Worm (Caenorhabditis elegans) whole organism, midembryonic: ENCODE results near the gene C07G3.8.

ENCODE experiments used
- T22C8.4 ChIP-seq: fragments of 200-800 bp; sonication (Bioruptor generic); IDR thresholded peaks from 2 replicates; pipeline ENCODE4 v1.3.6; 2022; ENCODE audit warnings: missing genetic modification characterization, missing compliant biosample characterization
- cog-1 ChIP-seq: sonication (generic microtip); optimal IDR thresholded peaks from 2 replicates; lab custom pipeline; 2016; ENCODE audit warnings: missing genetic modification characterization, missing compliant biosample characterization
- flt-1 ChIP-seq: fragments of 200-800 bp; sonication (Bioruptor generic); IDR thresholded peaks from 2 replicates; pipeline ENCODE4 v1.3.6; 2022; ENCODE audit warnings: missing genetic modification characterization, missing compliant biosample characterization
- klf-2 ChIP-seq: fragments of 200-800 bp; sonication (Bioruptor generic); conservative IDR thresholded peaks from 2 replicates; pipeline ENCODE4 v1.3.6; 2022; ENCODE audit warnings: missing genetic modification reagents, missing genetic modification characterization, missing compliant biosample characterization
- med-1 ChIP-seq: sonication (generic microtip); optimal IDR thresholded peaks from 2 replicates; lab custom pipeline; 2017; ENCODE audit warnings: missing genetic modification characterization, mild to moderate bottlenecking, missing compliant biosample characterization, antibody characterized with exemption, missing genetic modification reagents; ENCODE audit not compliant: insufficient read depth
- ref-1 ChIP-seq: fragments of 200-800 bp; sonication (Bioruptor generic); conservative IDR thresholded peaks from 2 replicates; pipeline ENCODE4 v1.3.6; 2022; ENCODE audit warnings: missing genetic modification reagents, missing genetic modification characterization, missing compliant biosample characterization
- tab-1 ChIP-seq: fragments of 200-800 bp; sonication (Bioruptor generic); IDR thresholded peaks from 2 replicates; pipeline ENCODE4 v1.3.6; 2022; ENCODE audit warnings: missing genetic modification characterization, missing compliant biosample characterization
- ztf-23 ChIP-seq: fragments of 200-800 bp; sonication (Bioruptor generic); IDR thresholded peaks from 2 replicates; pipeline ENCODE4 v1.3.6; 2022; ENCODE audit warnings: missing genetic modification reagents, missing genetic modification characterization, missing compliant biosample characterization
- ztf-29 ChIP-seq: fragments of 200-800 bp; sonication (Bioruptor generic); IDR thresholded peaks from 2 replicates; pipeline ENCODE4 v1.3.6; 2022; ENCODE audit warnings: missing genetic modification reagents, missing genetic modification characterization, missing compliant biosample characterization

Gene C07G3.8

DNA sequence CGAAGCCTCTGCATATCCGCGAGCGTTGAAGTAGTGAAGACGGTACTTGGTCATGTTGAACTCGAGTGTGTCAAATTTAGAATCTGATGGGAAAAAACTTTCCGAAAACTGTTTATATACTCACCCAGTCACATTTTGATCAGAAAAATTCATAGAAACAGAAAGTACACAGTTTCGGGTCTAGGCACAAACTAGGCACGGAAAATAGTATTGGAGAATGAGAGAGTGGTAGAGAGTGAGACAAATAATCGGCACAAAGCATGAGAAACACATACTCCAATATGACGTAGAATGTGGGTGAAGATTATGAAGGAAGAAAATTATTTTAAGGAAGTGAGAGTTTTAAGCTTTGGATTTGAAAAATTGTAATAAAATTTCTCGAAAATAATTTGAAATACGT lies 33.5 kb downstream of the C07G3.8 start, which contains the start of gene gst-33:
TSS of gene gst-33 (minus strand) at position 127 of the 400 bp plus-strand sequence.
- TF ChIP-seq flt-1 (GFP tag; lab: Robert Waterston, UW) (no peak), tab-1 (no peak), T22C8.4 (GFP tag; lab: Robert Waterston, UW) (no peak), ref-1 (GFP tag; lab: Robert Waterston, UW) (no peak), med-1 (GFP tag; lab: Kevin White, UChicago) (no peak), cog-1 (tag; lab: Kevin White, UChicago) (no peak), klf-2 (GFP tag; lab: Robert Waterston, UW) (no peak), ztf-23 (GFP tag; lab: Robert Waterston, UW) (no peak), ztf-29 (GFP tag; lab: Robert Waterston, UW) (no peak)

DNA sequence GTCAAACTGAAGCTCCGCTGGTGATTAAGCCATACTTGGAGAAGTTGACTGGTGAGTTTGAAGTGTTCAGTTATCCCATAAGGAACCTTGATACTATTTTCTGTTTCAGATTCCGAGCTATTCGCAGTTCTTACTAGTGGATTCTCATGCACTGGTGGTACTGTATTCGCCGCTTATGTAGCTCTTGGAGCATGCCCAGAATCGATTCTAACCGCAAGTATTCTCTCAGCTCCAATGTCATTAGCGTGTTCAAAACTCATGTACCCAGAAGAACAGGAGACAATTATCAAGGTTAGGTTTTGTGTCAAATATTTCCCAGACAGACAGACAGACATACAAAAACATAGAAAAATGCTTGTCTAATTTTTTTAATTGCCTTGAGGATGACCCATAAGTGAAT lies 37.0 kb downstream of the C07G3.8 start:
- no peak for TF ChIP-seq med-1 (GFP tag; lab: Kevin White, UChicago)
- no peak for TF ChIP-seq ref-1 (GFP tag; lab: Robert Waterston, UW)

DNA sequence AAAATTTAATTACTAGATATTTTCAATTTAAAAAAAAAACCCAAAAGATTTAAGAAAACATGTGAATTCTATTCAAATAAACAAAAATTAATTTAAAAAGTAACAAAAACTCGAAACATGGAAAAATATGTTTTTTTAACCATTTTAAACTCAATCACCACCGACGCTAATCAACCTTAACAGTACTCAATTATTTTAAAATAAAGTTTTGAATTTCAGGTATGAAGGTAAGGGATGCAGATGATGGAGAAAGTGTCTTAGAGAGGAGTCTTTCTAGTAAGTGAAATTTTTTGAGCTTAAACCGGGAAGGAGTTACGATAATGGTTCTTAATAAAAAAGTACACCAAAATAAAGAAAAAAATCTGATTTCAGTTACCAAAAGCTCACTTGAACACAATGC lies 38.4 kb downstream of the C07G3.8 start, which contains the start of gene slc-28.1:
TSS of gene slc-28.1 (plus strand) at position 301 of the 400 bp plus-strand sequence.
- TF ChIP-seq cog-1 (tag; lab: Kevin White, UChicago): no peak
- TF ChIP-seq klf-2 (GFP tag; lab: Robert Waterston, UW): no peak
- no peak for TF ChIP-seq ztf-29 (GFP tag; lab: Robert Waterston, UW)
- TF ChIP-seq T22C8.4 (GFP tag; lab: Robert Waterston, UW): no peak
- no peak for TF ChIP-seq med-1 (GFP tag; lab: Kevin White, UChicago)
- TF ChIP-seq tab-1: no peak
- no peak for TF ChIP-seq ztf-23 (GFP tag; lab: Robert Waterston, UW)
- TF ChIP-seq ref-1 (GFP tag; lab: Robert Waterston, UW): no peak
- no peak for TF ChIP-seq flt-1 (GFP tag; lab: Robert Waterston, UW)

DNA sequence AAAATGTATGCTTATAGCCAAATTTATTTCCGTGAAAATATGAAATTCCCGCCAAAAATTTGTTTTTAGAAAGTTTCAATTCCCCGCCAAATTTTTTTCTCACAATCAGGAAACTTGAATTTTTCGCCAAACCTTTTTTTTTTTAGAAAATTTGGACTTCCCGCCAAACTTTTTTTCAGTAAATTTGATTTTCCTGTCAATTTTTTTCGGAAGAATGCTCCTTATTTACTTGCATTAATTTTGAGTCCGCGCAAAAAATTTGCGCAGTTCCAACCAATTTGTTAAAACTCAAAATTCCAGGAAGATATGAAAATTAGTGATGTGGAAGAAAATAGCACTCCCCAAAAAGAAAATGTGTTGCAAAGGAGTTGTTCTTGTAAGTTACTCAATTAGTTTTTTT lies 42.0 kb downstream of the C07G3.8 start, which contains the start of gene slc-28.2:
TSS of gene slc-28.2 (plus strand) at position 301 of the 400 bp plus-strand sequence.
- no peak for TF ChIP-seq ref-1 (GFP tag; lab: Robert Waterston, UW)
- no peak for TF ChIP-seq T22C8.4 (GFP tag; lab: Robert Waterston, UW)

DNA sequence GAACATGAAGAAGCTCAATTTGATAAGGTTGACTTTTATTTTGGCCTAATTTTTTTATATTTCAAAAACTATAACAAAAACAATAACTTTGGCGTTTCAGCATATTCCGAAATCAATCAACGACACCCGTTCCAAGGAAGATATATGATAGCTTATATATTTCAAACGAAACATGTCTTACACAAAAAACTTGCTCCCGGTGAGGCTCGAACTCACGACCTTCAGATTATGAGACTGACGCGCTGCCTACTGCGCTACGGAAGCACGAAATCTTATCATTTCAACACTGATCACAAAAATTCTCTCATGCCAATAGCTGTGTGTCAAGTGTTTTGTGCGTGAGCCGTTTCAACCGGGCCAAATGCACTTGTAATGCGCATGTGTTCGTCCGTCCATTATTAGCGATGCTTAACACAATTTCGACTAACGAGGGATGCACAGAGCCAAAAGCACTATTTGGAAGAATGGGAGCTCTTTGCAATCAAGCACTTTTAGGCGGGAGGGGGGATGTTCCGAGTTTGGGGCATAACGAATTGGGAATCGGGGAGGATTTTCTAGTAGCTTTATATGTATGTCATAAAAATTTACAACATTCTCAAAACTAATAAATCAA lies 46.7 kb downstream of the C07G3.8 start:
- TF ChIP-seq tab-1 (no peak), ztf-29 (GFP tag; lab: Robert Waterston, UW) (no peak), med-1 (GFP tag; lab: Kevin White, UChicago) (no peak), klf-2 (GFP tag; lab: Robert Waterston, UW) (no peak), ref-1 (GFP tag; lab: Robert Waterston, UW) (no peak), flt-1 (GFP tag; lab: Robert Waterston, UW) (no peak), T22C8.4 (GFP tag; lab: Robert Waterston, UW) (no peak), cog-1 (tag; lab: Kevin White, UChicago) (no peak), ztf-23 (GFP tag; lab: Robert Waterston, UW) (no peak)

DNA sequence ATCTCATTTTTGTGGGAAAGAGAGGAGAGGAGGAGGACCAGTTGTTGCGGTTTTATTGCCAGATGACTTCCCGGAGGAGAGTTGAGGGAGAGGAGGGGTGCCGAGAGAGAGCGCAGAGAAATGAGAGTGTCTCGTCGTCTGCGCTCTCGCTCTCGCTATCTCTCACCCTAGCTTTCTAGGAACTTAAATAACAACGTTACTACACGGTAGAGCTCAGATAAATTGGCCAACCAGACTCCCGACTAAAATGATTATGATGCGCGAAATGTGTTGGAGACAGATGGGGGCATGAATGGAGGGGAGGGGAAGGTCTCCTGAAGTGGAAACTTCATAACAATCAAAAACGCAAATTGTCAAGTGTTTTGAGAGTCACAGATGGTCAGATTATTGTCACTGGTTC lies 47.3 kb downstream of the C07G3.8 start:
- TF ChIP-seq ztf-29 (GFP tag; lab: Robert Waterston, UW) (no peak), cog-1 (tag; lab: Kevin White, UChicago) (no peak), ref-1 (GFP tag; lab: Robert Waterston, UW) (no peak), klf-2 (GFP tag; lab: Robert Waterston, UW) (no peak), med-1 (GFP tag; lab: Kevin White, UChicago) (no peak), T22C8.4 (GFP tag; lab: Robert Waterston, UW) (no peak), tab-1 (no peak)

DNA sequence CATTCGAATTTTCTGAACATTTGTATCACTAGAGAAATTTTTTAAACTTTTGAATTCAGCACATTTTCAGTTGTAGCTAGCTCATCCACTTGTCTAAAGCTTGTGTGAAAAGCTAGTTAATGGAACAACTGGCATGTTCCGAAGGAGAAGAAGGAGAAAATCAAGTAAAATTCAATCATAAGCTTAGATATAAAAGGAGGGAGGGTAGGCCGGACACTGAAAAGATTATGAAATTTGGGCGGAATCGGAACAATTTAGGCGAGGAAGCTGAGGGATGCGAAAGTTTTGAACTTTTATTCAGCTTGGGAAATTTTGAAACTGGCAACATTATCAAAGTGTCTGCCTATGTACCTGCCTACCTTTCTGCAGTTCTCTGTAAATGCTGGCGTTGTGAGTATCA lies 49.4 kb downstream of the C07G3.8 start:
- TF ChIP-seq flt-1 (GFP tag; lab: Robert Waterston, UW) (no peak), T22C8.4 (GFP tag; lab: Robert Waterston, UW) (no peak), ref-1 (GFP tag; lab: Robert Waterston, UW) (no peak), ztf-29 (GFP tag; lab: Robert Waterston, UW) (no peak), tab-1 (no peak), ztf-23 (GFP tag; lab: Robert Waterston, UW) (no peak), med-1 (GFP tag; lab: Kevin White, UChicago) (no peak), cog-1 (tag; lab: Kevin White, UChicago) (no peak), klf-2 (GFP tag; lab: Robert Waterston, UW) (no peak)

DNA sequence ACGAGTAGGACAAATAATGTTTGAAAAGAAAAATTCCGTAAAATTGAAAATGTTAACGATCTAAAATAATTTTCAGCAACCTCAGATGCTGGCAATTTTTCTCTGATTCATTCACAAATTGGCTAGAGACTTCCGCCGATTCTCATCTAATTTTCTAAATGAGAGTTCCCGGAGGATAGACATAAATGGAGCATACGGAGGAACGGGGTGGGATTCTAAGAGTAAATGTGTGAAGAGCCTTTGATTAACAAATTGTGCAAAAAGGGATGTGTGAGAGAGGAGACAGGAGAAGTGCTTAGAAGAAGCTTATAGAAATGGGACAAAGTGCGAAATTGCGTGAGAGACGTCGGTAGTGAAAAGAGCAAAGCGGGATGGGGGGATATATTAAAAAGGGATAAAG lies 50.3 kb downstream of the C07G3.8 start:
- no peak for TF ChIP-seq T22C8.4 (GFP tag; lab: Robert Waterston, UW)
- no peak for TF ChIP-seq klf-2 (GFP tag; lab: Robert Waterston, UW)
- no peak for TF ChIP-seq cog-1 (tag; lab: Kevin White, UChicago)
- TF ChIP-seq ztf-23 (GFP tag; lab: Robert Waterston, UW): no peak
- TF ChIP-seq flt-1 (GFP tag; lab: Robert Waterston, UW): no peak
- TF ChIP-seq ref-1 (GFP tag; lab: Robert Waterston, UW): no peak
- no peak for TF ChIP-seq tab-1
- no peak for TF ChIP-seq ztf-29 (GFP tag; lab: Robert Waterston, UW)
- TF ChIP-seq med-1 (GFP tag; lab: Kevin White, UChicago): no peak

DNA sequence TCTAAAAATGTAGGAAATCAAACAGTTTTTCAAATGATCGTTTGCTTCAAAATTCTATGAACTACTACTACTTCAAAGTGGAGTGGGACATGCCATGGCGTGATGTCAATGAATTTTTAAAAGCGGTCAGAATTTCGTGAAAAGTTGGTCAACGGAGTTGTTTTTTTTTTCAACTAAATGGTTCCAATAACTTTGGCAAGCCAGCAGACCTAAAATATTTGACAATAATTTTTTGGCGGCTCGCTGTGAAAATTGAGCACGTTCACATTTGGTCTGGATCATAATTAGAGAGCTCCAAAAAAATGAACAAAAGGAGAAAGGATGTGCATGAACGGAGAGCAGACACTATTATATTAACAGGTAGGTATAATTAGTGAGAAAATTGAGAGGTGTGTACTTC lies 51.6 kb downstream of the C07G3.8 start:
- TF ChIP-seq ref-1 (GFP tag; lab: Robert Waterston, UW) (no peak), tab-1 (no peak), cog-1 (tag; lab: Kevin White, UChicago) (no peak), T22C8.4 (GFP tag; lab: Robert Waterston, UW) (no peak), med-1 (GFP tag; lab: Kevin White, UChicago) (no peak), klf-2 (GFP tag; lab: Robert Waterston, UW) (no peak), flt-1 (GFP tag; lab: Robert Waterston, UW) (no peak), ztf-29 (GFP tag; lab: Robert Waterston, UW) (no peak), ztf-23 (GFP tag; lab: Robert Waterston, UW) (no peak)
